Worm (Caenorhabditis elegans) whole organism, L4 larva: ENCODE data around the gene col-165.
A peak's percentile ranks its signal among the peaks of the same experiment; 100 is the strongest.

Experiments used
- D1046.2 ChIP-seq: fragments of 200-800 bp; sonication (Bioruptor generic); IDR thresholded peaks from 2 replicates; pipeline ENCODE4 v1.3.6; 2022; ENCODE audit warnings: missing genetic modification characterization, missing compliant biosample characterization
- F10B5.3 ChIP-seq: sonication (generic microtip); optimal IDR thresholded peaks from 2 replicates; lab custom pipeline; 2016; ENCODE audit warnings: mild to moderate bottlenecking, missing genetic modification characterization, missing compliant biosample characterization
- F37D6.2 ChIP-seq: sonication (generic microtip); optimal IDR thresholded peaks from 2 replicates; lab custom pipeline; 2016; ENCODE audit warnings: mild to moderate bottlenecking, missing genetic modification characterization, missing compliant biosample characterization
- R02D3.7 ChIP-seq: fragments of 150-350 bp; sonication (generic microtip); optimal IDR thresholded peaks from 3 replicates; lab custom pipeline; 2014; ENCODE audit warnings: missing biosample characterization, missing genetic modification characterization
- T26A8.4 ChIP-seq: fragments of 200-800 bp; sonication (Bioruptor generic); IDR thresholded peaks from 2 replicates; pipeline ENCODE4 v1.3.6; 2022; ENCODE audit warnings: missing genetic modification characterization, missing compliant biosample characterization
- Y5F2A.4 ChIP-seq: fragments of 200-800 bp; sonication (Bioruptor generic); optimal IDR thresholded peaks from 2 replicates; lab custom pipeline; 2018; ENCODE audit warnings: mild to moderate bottlenecking, missing genetic modification characterization, missing compliant biosample characterization
- ZK337.2 ChIP-seq: fragments of 200-800 bp; sonication (Bioruptor generic); IDR thresholded peaks from 2 replicates; pipeline ENCODE4 v1.3.6; 2022; ENCODE audit warnings: missing genetic modification reagents, missing genetic modification characterization, missing compliant biosample characterization
- aha-1 ChIP-seq: fragments of 150-350 bp; peaks from one replicate; lab custom pipeline; 2014; ENCODE audit warnings: missing biosample characterization, missing genetic modification characterization
- arid-1 ChIP-seq: fragments of 200-800 bp; sonication (Bioruptor generic); conservative IDR thresholded peaks from 2 replicates; pipeline ENCODE4 v1.3.6; 2022; ENCODE audit warnings: missing genetic modification reagents, missing genetic modification characterization, missing compliant biosample characterization
- ceh-32 ChIP-seq: sonication (generic microtip); optimal IDR thresholded peaks from 2 replicates; lab custom pipeline; 2016; ENCODE audit warnings: mild to moderate bottlenecking, missing genetic modification characterization, missing compliant biosample characterization; ENCODE audit not compliant: poor library complexity
- ceh-62 ChIP-seq: sonication (generic microtip); optimal IDR thresholded peaks from 2 replicates; lab custom pipeline; 2017; ENCODE audit warnings: missing biosample characterization, missing genetic modification characterization
- ces-1 ChIP-seq: fragments of 150-350 bp; sonication (generic microtip); optimal IDR thresholded peaks from 4 replicates; lab custom pipeline; 2014; ENCODE audit warnings: missing biosample characterization, missing genetic modification reagents, missing genetic modification characterization
- dpl-1 ChIP-seq: fragments of 150-350 bp; optimal IDR thresholded peaks from 2 replicates; lab custom pipeline; 2014; ENCODE audit warnings: missing biosample characterization, missing genetic modification reagents, missing genetic modification characterization
- dve-1 ChIP-seq: sonication (generic microtip); optimal IDR thresholded peaks from 2 replicates; lab custom pipeline; 2017; ENCODE audit warnings: antibody characterized with exemption, mild to moderate bottlenecking, missing genetic modification characterization, missing compliant biosample characterization; ENCODE audit not compliant: insufficient read depth
- fos-1 ChIP-seq: fragments of 150-350 bp; optimal IDR thresholded peaks from 2 replicates; lab custom pipeline; 2014; ENCODE audit warnings: missing biosample characterization, missing genetic modification characterization
- gei-8 ChIP-seq: fragments of 200-800 bp; sonication (Bioruptor generic); optimal IDR thresholded peaks from 2 replicates; lab custom pipeline; 2018; ENCODE audit warnings: mild to moderate bottlenecking, missing genetic modification characterization, missing compliant biosample characterization
- hlh-11 ChIP-seq: fragments of 200-800 bp; sonication (Bioruptor generic); optimal IDR thresholded peaks from 2 replicates; lab custom pipeline; 2018; ENCODE audit warnings: mild to moderate bottlenecking, missing genetic modification characterization, missing compliant biosample characterization
- jun-1 ChIP-seq: fragments of 150-350 bp; optimal IDR thresholded peaks from 2 replicates; lab custom pipeline; 2014; ENCODE audit warnings: missing biosample characterization, missing genetic modification reagents, missing genetic modification characterization
- lin-13 ChIP-seq: fragments of 150-350 bp; optimal IDR thresholded peaks from 2 replicates; lab custom pipeline; 2014; ENCODE audit warnings: missing biosample characterization, missing genetic modification reagents, missing genetic modification characterization
- lin-15B ChIP-seq: fragments of 150-350 bp; sonication (generic microtip); optimal IDR thresholded peaks from 3 replicates; lab custom pipeline; 2014; ENCODE audit warnings: missing biosample characterization, missing genetic modification characterization
- lin-38 ChIP-seq: fragments of 200-800 bp; sonication (Bioruptor generic); IDR thresholded peaks from 2 replicates; pipeline ENCODE4 v1.3.6; 2022; ENCODE audit warnings: missing genetic modification reagents, missing genetic modification characterization, missing compliant biosample characterization
- lin-39 ChIP-seq: fragments of 150-350 bp; optimal IDR thresholded peaks from 2 replicates; lab custom pipeline; 2014; ENCODE audit warnings: missing biosample characterization, missing genetic modification reagents, missing genetic modification characterization
- madf-5 ChIP-seq, 2 experiments: fragments of 200-800 bp; sonication (Bioruptor generic); IDR thresholded peaks; 2 replicates each; pipeline ENCODE4 v1.3.6; 2022; ENCODE audit warnings: missing compliant biosample characterization in 2 of 2, missing genetic modification characterization in 2 of 2
- mdl-1 ChIP-seq, 2 experiments: fragments of 150-350 bp in 1 of 2; sonication (generic microtip) in 1 of 2; optimal IDR thresholded peaks; 2 replicates each; lab custom pipeline; 2014 to 2017; ENCODE audit warnings: missing biosample characterization in 2 of 2, missing genetic modification characterization in 2 of 2
- mdt-29 ChIP-seq: fragments of 200-800 bp; sonication (Bioruptor generic); IDR thresholded peaks from 2 replicates; pipeline ENCODE4 v1.3.6; 2022; ENCODE audit warnings: missing genetic modification reagents, missing genetic modification characterization, missing compliant biosample characterization
- mxl-2 ChIP-seq: fragments of 200-800 bp; sonication (Bioruptor generic); conservative IDR thresholded peaks from 2 replicates; pipeline ENCODE4 v1.3.6; 2022; ENCODE audit warnings: missing genetic modification reagents, missing genetic modification characterization, missing compliant biosample characterization
- mxl-3 ChIP-seq: fragments of 200-800 bp; sonication (Bioruptor generic); optimal IDR thresholded peaks from 2 replicates; lab custom pipeline; 2018; ENCODE audit warnings: mild to moderate bottlenecking, missing genetic modification characterization, missing compliant biosample characterization
- nhr-10 ChIP-seq: fragments of 150-350 bp; optimal IDR thresholded peaks from 2 replicates; lab custom pipeline; 2014; ENCODE audit warnings: missing biosample characterization, missing genetic modification characterization
- nhr-102 ChIP-seq: sonication (generic microtip); optimal IDR thresholded peaks from 2 replicates; lab custom pipeline; 2016; ENCODE audit warnings: mild to moderate bottlenecking, missing genetic modification characterization, moderate library complexity, missing compliant biosample characterization
- nhr-237 ChIP-seq: sonication (generic microtip); optimal IDR thresholded peaks from 2 replicates; lab custom pipeline; 2017; ENCODE audit warnings: missing biosample characterization, missing genetic modification characterization
- nhr-42 ChIP-seq: fragments of 200-800 bp; sonication (Bioruptor generic); IDR thresholded peaks from 2 replicates; pipeline ENCODE4 v1.3.6; 2022; ENCODE audit warnings: missing genetic modification characterization, missing compliant biosample characterization
- php-3 ChIP-seq: fragments of 200-800 bp; sonication (Bioruptor generic); IDR thresholded peaks from 2 replicates; pipeline ENCODE4 v1.3.6; 2022; ENCODE audit warnings: missing genetic modification reagents, missing genetic modification characterization, missing compliant biosample characterization
- pqm-1 ChIP-seq: sonication (generic microtip); optimal IDR thresholded peaks from 2 replicates; lab custom pipeline; 2017; ENCODE audit warnings: missing biosample characterization, missing genetic modification characterization
- sdz-12 ChIP-seq: fragments of 200-800 bp; sonication (Bioruptor generic); optimal IDR thresholded peaks from 2 replicates; lab custom pipeline; 2018; ENCODE audit warnings: mild to moderate bottlenecking, missing genetic modification characterization, missing compliant biosample characterization
- snpc-4 ChIP-seq: fragments of 150-350 bp; optimal IDR thresholded peaks from 2 replicates; lab custom pipeline; 2014; ENCODE audit warnings: missing biosample characterization, missing genetic modification characterization
- spr-1 ChIP-seq: sonication (generic microtip); optimal IDR thresholded peaks from 2 replicates; lab custom pipeline; 2016; ENCODE audit warnings: mild to moderate bottlenecking, missing genetic modification characterization, missing compliant biosample characterization
- tra-1 ChIP-seq: fragments of 200-800 bp; sonication (Bioruptor generic); IDR thresholded peaks from 2 replicates; pipeline ENCODE4 v1.3.6; 2022; ENCODE audit warnings: missing genetic modification reagents, missing genetic modification characterization, missing compliant biosample characterization
- unc-130 ChIP-seq: sonication (generic microtip); optimal IDR thresholded peaks from 2 replicates; lab custom pipeline; 2016; ENCODE audit warnings: missing genetic modification reagents, missing genetic modification characterization, missing compliant biosample characterization
- unc-39 ChIP-seq: sonication (generic microtip); optimal IDR thresholded peaks from 2 replicates; lab custom pipeline; 2017; ENCODE audit warnings: missing biosample characterization, missing genetic modification characterization
- unc-62 ChIP-seq, 3 experiments: fragments of 150-350 bp in 1 of 3; sonication (generic microtip); optimal IDR thresholded peaks in 2 of 3; peaks in 1 of 3; 1 replicate in 1 of 3; 2 replicates in 2 of 3; lab custom pipeline; 2014 to 2017; ENCODE audit warnings: missing biosample characterization in 3 of 3, missing genetic modification characterization in 3 of 3, missing genetic modification reagents in 3 of 3, missing genotype in 1 of 3
- zag-1 ChIP-seq: fragments of 150-350 bp; optimal IDR thresholded peaks from 2 replicates; lab custom pipeline; 2014; ENCODE audit warnings: missing biosample characterization, missing genetic modification characterization
- zip-2 ChIP-seq: fragments of 150-350 bp; optimal IDR thresholded peaks from 2 replicates; lab custom pipeline; 2014; ENCODE audit warnings: missing biosample characterization, missing genetic modification characterization

The col-165 gene

ce11 chrX:4357467-4357866 is 4.0 kb downstream of the col-165 start, which contains the start of gene F14H12.6:
TSS of gene F14H12.6 (minus strand) at chrX:4357567.
- TF ChIP-seq arid-1 (GFP tag; lab: Robert Waterston, UW) (no peak), lin-38 (GFP tag; lab: Robert Waterston, UW) (no peak), mxl-2 (GFP tag; lab: Robert Waterston, UW) (no peak), nhr-237 (tag; lab: Kevin White, UChicago) (no peak), fos-1 (tag; lab: Kevin White, UChicago) (no peak), unc-130 (GFP tag; lab: Kevin White, UChicago) (no peak), lin-15B (tag; lab: Kevin White, UChicago) (no peak), unc-62 (GFP tag; optimal IDR thresholded peaks at IDR 0.05 in 1 of 2; lab: Kevin White, UChicago) (no peak), unc-62 (tag; optimal IDR thresholded peaks at IDR 0.05; lab: Kevin White, UChicago) (no peak), F37D6.2 (tag; lab: Kevin White, UChicago) (no peak), tra-1 (GFP tag; lab: Robert Waterston, UW) (no peak), zip-2 (tag; lab: Kevin White, UChicago) (no peak), dpl-1 (GFP tag; lab: Kevin White, UChicago) (no peak)
- TF ChIP-seq, all 104 proteins: peak for 0

DNA sequence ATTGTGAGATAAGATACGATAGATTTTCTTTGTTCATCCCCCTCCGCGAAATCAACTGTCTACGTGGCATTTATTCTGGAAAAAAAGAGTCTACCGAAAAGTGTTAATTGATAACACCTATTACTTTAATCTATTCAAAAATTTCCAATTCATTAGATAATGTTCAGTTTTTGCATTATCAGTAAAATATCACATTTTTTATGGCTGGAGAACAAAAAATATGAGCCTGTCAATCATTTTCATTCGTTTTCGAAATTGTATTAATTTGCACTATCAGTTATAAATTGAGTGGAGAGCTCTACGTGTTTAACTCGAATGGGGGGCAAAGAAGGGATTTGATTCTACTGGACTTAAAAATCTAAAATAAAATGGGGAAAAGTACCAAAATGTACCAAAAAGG is 5.6 kb downstream of the col-165 start:
- no peak for TF ChIP-seq R02D3.7 (tag; lab: Kevin White, UChicago)
- no peak for TF ChIP-seq F10B5.3 (tag; lab: Kevin White, UChicago)
- TF ChIP-seq jun-1, result no peak
- no peak for TF ChIP-seq lin-13 (GFP tag; lab: Kevin White, UChicago)
- TF ChIP-seq zag-1, result no peak
- TF ChIP-seq nhr-102 (tag; lab: Kevin White, UChicago), result no peak
- TF ChIP-seq T26A8.4 (GFP tag; lab: Robert Waterston, UW), result no peak
- TF ChIP-seq mdl-1 (tag; optimal IDR thresholded peaks at IDR 0.05; lab: Kevin White, UChicago), result no peak
- no peak for TF ChIP-seq dve-1 (tag; lab: Kevin White, UChicago)
- TF ChIP-seq spr-1 (tag; lab: Kevin White, UChicago), result no peak
- TF ChIP-seq sdz-12 (GFP tag; lab: Kevin White, UChicago), result no peak
- no peak for TF ChIP-seq lin-39 (tag; lab: Kevin White, UChicago)
- no peak for TF ChIP-seq nhr-42 (GFP tag; lab: Robert Waterston, UW)
- TF ChIP-seq php-3 (GFP tag; lab: Robert Waterston, UW), result peak; percentile 79
- TF ChIP-seq mdt-29 (GFP tag; lab: Robert Waterston, UW), result no peak
- TF ChIP-seq tra-1 (GFP tag; lab: Robert Waterston, UW), result peak; percentile 82
- no peak for TF ChIP-seq ceh-62 (tag; lab: Kevin White, UChicago)
- no peak for TF ChIP-seq dpl-1 (GFP tag; lab: Kevin White, UChicago)
- TF ChIP-seq mxl-3 (GFP tag; lab: Kevin White, UChicago), result no peak
- peak; percentile 36 for TF ChIP-seq pqm-1

- no peak for TF ChIP-seq gei-8 (GFP tag; lab: Kevin White, UChicago)
- no peak for TF ChIP-seq aha-1 (tag; lab: Kevin White, UChicago)
- TF ChIP-seq lin-13 (GFP tag; lab: Kevin White, UChicago), result no peak
- TF ChIP-seq ces-1 (GFP tag; lab: Kevin White, UChicago), result no peak
- no peak for TF ChIP-seq fos-1 (tag; lab: Kevin White, UChicago)
- no peak for TF ChIP-seq nhr-10 (tag; lab: Kevin White, UChicago)
- TF ChIP-seq spr-1 (tag; lab: Kevin White, UChicago), result no peak
- TF ChIP-seq ZK337.2 (GFP tag; lab: Robert Waterston, UW), result no peak
- no peak for TF ChIP-seq madf-5 (GFP tag; IDR thresholded peaks at IDR 0.05; lab: Robert Waterston, UW)
- no peak for TF ChIP-seq snpc-4
- no peak for TF ChIP-seq ceh-62 (tag; lab: Kevin White, UChicago)
- TF ChIP-seq D1046.2, result no peak
- no peak for TF ChIP-seq hlh-11 (tag; lab: Kevin White, UChicago)
- no peak for TF ChIP-seq ceh-32 (tag; lab: Kevin White, UChicago)
- TF ChIP-seq Y5F2A.4 (GFP tag; lab: Kevin White, UChicago), result no peak
- TF ChIP-seq unc-39 (tag; lab: Kevin White, UChicago), result no peak
Observed at ce11 chrX:4362522-4362921, 9.1 kb downstream of the col-165 start, which contains the start of gene F14H12.7. TSS of gene F14H12.7 (minus strand) at chrX:4362622.
